Worm (Caenorhabditis elegans): ENCODE results near the gene C16C10.1.

DNA sequence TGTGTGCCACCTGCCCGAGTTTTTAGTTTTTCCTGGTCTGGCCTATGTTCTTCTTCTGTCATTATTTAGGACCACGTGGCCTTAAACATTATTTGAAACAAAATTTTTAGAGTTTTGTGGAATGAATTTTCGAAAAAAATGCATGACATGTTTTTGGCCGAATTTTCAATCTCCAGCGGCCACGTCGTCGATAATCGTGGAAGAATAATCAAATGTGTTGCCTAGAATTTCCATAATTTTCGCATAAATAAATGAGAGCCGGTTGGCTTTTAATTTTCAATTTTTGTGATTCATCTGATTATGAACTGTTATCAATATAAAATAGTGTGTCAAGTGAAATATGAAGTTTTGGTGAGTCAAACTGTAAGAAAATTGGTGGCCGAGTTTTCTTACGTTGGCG is 20.3 kb downstream of the C16C10.1 start, which contains the start of gene C01G12.16:
- TF ChIP-seq nhr-237 (tag; optimal IDR thresholded peaks at IDR 0.05) (no peak), unc-62 (GFP tag; optimal IDR thresholded peaks at IDR 0.05 in 1 of 2) (no peak), unc-62 (tag; optimal IDR thresholded peaks at IDR 0.05) (no peak)
